Worm (Caenorhabditis elegans): Measurements from ENCODE around the gene Y12A6A.1.

The Y12A6A.1 gene

DNA sequence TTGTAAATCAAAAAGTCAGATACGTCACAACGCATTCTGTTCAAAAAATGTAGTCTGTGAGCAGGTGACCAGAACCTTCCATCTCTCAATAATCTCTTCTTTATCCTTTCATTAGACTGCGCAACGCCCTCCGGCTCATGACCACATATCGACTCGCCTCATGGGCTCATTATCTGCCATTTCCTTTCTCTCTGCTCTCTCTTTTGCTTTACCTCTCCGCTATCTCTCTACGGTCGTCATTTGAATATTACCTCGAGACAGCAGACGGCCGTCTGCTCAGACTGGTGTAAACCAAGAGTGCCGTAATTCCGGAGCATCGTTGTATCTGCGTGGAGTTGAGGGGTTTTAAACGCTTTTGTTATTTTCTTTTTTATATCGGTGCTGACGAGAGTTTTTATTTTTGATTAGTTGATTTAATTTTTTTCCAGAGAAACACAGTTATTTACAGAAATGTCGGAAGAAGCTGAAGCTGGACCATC lies 23.5 kb downstream of the Y12A6A.1 start, which contains the start of gene bra-1 (continued):
- no peak for TF ChIP-seq ama-1 (optimal IDR thresholded peaks at IDR 0.05)
- TF ChIP-seq aly-2 (tag; optimal IDR thresholded peaks at IDR 0.05) = no peak
- peak; percentile 27 for TF ChIP-seq F37D6.2 (tag; optimal IDR thresholded peaks at IDR 0.05)
- TF ChIP-seq F49E8.2 (tag; optimal IDR thresholded peaks at IDR 0.05; ENCODE audit: borderline replicate concordance) = no peak
- peak in 1 of 2 experiments; percentile 22 for TF ChIP-seq mdl-1 (tag; optimal IDR thresholded peaks at IDR 0.05)
- no peak for TF ChIP-seq nhr-25 (tag; optimal IDR thresholded peaks at IDR 0.05; ENCODE audit: borderline replicate concordance, insufficient read depth)
- TF ChIP-seq dmd-9 (GFP tag; IDR thresholded peaks at IDR 0.05) = no peak
- TF ChIP-seq zag-1 (tag; optimal IDR thresholded peaks at IDR 0.05) = no peak
- no peak for TF ChIP-seq php-3 (GFP tag; IDR thresholded peaks at IDR 0.05)
- TF ChIP-seq skn-1 (tag; optimal IDR thresholded peaks at IDR 0.05) = no peak
- no peak for TF ChIP-seq duxl-1 (tag; optimal IDR thresholded peaks at IDR 0.05; ENCODE audit: poor library complexity)
- no peak for TF ChIP-seq ceh-32 (tag; optimal IDR thresholded peaks at IDR 0.05; ENCODE audit: poor library complexity)
- no peak for TF ChIP-seq Y5F2A.4 (GFP tag; optimal IDR thresholded peaks at IDR 0.05)
- no peak for TF ChIP-seq zfp-3 (GFP tag; conservative IDR thresholded peaks at IDR 0.05)
- no peak for TF ChIP-seq ceh-82 (tag; optimal IDR thresholded peaks at IDR 0.05)
- no peak for TF ChIP-seq ceh-62 (tag; optimal IDR thresholded peaks at IDR 0.05)
- no peak for TF ChIP-seq ctbp-1 (GFP tag; IDR thresholded peaks at IDR 0.05)
- TF ChIP-seq hlh-11 (tag; optimal IDR thresholded peaks at IDR 0.05) = peak; percentile 54

DNA sequence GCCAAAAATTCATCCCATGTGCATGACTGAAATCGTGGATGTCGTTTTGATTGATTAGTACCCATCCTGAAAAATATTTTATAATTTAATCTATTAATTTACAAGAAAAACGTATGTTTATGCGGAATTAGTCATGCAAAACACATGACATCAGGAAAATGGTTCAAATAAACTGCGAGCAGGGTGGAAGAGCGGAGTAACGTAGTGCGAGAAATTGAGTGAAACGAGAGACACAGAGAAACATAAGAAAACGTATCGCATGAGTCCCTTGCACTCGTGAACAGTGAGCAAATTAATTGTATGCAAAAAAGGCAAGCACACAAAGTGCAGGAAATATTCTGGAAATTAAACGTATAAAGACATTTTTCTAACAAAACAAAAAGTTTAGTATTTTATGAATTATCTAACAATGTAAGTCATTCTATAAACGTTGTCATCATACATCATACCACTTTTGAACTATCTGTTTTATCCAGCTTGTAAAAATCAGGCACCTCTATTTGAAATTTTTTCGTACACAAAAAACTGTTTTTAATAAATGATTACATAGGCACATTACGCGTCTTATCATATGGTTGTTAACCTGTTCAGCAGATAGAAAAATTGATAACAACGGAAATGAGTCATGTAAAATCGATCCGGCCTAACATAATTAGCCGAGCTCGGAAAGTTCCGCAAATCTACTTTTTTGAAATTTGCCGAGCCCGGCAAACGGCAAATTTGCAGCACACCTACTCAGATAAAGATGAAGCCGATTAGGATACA lies 25.3 kb downstream of the Y12A6A.1 start, which contains the start of gene F54B11.5:
F54B11.5 (minus strand) TSS at position 66 of the 765 bp plus-strand sequence.
- TF ChIP-seq nhr-48 (tag; optimal IDR thresholded peaks at IDR 0.05) (no peak), mes-2 (tag; optimal IDR thresholded peaks at IDR 0.05; ENCODE audit: poor library complexity, severe bottlenecking) (peak; percentile 60), lin-38 (GFP tag; IDR thresholded peaks at IDR 0.05) (no peak), T20F7.1 (GFP tag; optimal IDR thresholded peaks at IDR 0.05) (peak; percentile 96), hlh-30 (tag; optimal IDR thresholded peaks at IDR 0.05; ENCODE audit: insufficient read depth) (peak; percentile 97), daf-16 (GFP tag; optimal IDR thresholded peaks at IDR 0.05) (no peak), daf-16 (tag; optimal IDR thresholded peaks at IDR 0.05) (peak; percentile 44), arid-1 (GFP tag; conservative IDR thresholded peaks at IDR 0.05) (no peak), lin-29 (GFP tag; IDR thresholded peaks at IDR 0.05) (no peak), dpl-1 (GFP tag; optimal IDR thresholded peaks at IDR 0.05) (peak; percentile 34), hlh-11 (tag; optimal IDR thresholded peaks at IDR 0.05) (peak; percentile 60), lsy-2 (tag; optimal IDR thresholded peaks at IDR 0.05) (peak in 1 of 2 experiments; percentile 63), pqm-1 (tag; optimal IDR thresholded peaks at IDR 0.05) (peak; percentile 37), dve-1 (tag; optimal IDR thresholded peaks at IDR 0.05; ENCODE audit: insufficient read depth) (peak; percentile 24), pha-4 (GFP tag; IDR thresholded peaks at IDR 0.05) (no peak), pha-4 (tag; optimal IDR thresholded peaks at IDR 0.05) (no peak), saeg-2 (GFP tag; IDR thresholded peaks at IDR 0.05) (no peak), hmg-1.1 (GFP tag; IDR thresholded peaks at IDR 0.05) (peak; percentile 51; the same call in 1 of the 2 replicates), mdl-1 (tag; optimal IDR thresholded peaks at IDR 0.05) (peak in 1 of 2 experiments; percentile 25), mep-1 (tag; optimal IDR thresholded peaks at IDR 0.05) (peak; percentile 59)

DNA sequence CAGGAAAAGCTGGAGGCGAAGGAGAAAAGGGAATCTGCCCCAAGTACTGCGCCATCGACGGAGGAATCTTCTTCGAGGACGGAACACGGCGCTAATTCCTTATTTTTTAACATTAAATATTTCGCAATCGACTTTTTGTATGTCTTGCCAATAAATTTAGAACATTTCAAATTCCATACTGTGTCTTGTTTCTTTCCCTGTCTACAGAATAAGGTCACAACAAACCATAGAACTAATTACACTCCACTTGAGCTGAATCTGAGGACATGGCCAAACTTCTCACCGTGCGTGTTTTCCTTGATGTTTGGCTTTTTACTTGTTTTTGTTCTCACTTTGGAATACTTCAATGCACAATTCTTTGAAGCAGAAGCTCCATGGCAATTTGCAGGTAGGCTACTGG lies 29.2 kb downstream of the Y12A6A.1 start, which contains the start of gene F54B11.4:
F54B11.4 (plus strand) TSS at position 301 of the 400 bp plus-strand sequence.
- TF ChIP-seq ceh-32 (tag; optimal IDR thresholded peaks at IDR 0.05; ENCODE audit: poor library complexity) = no peak
- TF ChIP-seq nhr-42 (GFP tag; IDR thresholded peaks at IDR 0.05) = no peak
- no peak for TF ChIP-seq Y48G9A.11 (GFP tag; IDR thresholded peaks at IDR 0.05)
- no peak for TF ChIP-seq skn-1 (tag; optimal IDR thresholded peaks at IDR 0.05)
- TF ChIP-seq lim-7 (GFP tag; IDR thresholded peaks at IDR 0.05) = no peak
- no peak for TF ChIP-seq ceh-20 (GFP tag; IDR thresholded peaks at IDR 0.05)
- TF ChIP-seq unc-130 (GFP tag; optimal IDR thresholded peaks at IDR 0.05) = no peak
- TF ChIP-seq ceh-28 (tag; optimal IDR thresholded peaks at IDR 0.05) = no peak
- TF ChIP-seq F10B5.3 (tag; optimal IDR thresholded peaks at IDR 0.05) = no peak
